Worm (Caenorhabditis elegans) whole organism, young adult: ENCODE measurements around the gene T22C8.6.

Source experiments
- Y79H2A.3 ChIP-seq: fragments of 200-800 bp; sonication (Bioruptor generic); conservative IDR thresholded peaks from 2 replicates; pipeline ENCODE4 v1.3.6; 2022; ENCODE audit warnings: missing genetic modification reagents, missing genetic modification characterization, missing compliant biosample characterization
- ceh-91 ChIP-seq: fragments of 200-800 bp; sonication (Bioruptor generic); IDR thresholded peaks from 2 replicates; pipeline ENCODE4 v1.3.6; 2022; ENCODE audit warnings: missing genetic modification reagents, missing genetic modification characterization, missing compliant biosample characterization
- him-1 ChIP-seq: sonication (generic microtip); optimal IDR thresholded peaks from 2 replicates; lab custom pipeline; 2016; ENCODE audit warnings: missing genotype, missing genetic modification reagents, missing genetic modification characterization, missing compliant biosample characterization
- lin-35 ChIP-seq, 3 experiments: fragments of 150-350 bp in 2 of 3; sonication (generic microtip) in 1 of 3; optimal IDR thresholded peaks; 2 replicates each; lab custom pipeline; 2014 to 2018; ENCODE audit warnings: missing biosample characterization in 3 of 3, missing genetic modification characterization in 3 of 3, missing genetic modification reagents in 3 of 3
- mes-4 ChIP-seq: sonication (generic microtip); optimal IDR thresholded peaks from 2 replicates; lab custom pipeline; 2016; ENCODE audit warnings: missing genotype, missing genetic modification characterization, missing compliant biosample characterization
- nfya-2 ChIP-seq: fragments of 200-800 bp; sonication (Bioruptor generic); IDR thresholded peaks from 2 replicates; pipeline ENCODE4 v1.3.6; 2022; ENCODE audit warnings: missing genetic modification reagents, missing genetic modification characterization, missing compliant biosample characterization
- nhr-27 ChIP-seq: fragments of 200-800 bp; sonication (Bioruptor generic); optimal IDR thresholded peaks from 2 replicates; lab custom pipeline; 2018; ENCODE audit warnings: mild to moderate bottlenecking, missing genetic modification characterization, moderate library complexity, missing compliant biosample characterization
- pha-4 ChIP-seq: fragments of 150-350 bp; sonication (generic microtip); optimal IDR thresholded peaks from 2 replicates; lab custom pipeline; 2014; ENCODE audit warnings: missing biosample characterization, missing genetic modification reagents, missing genetic modification characterization
- repo-1 ChIP-seq: sonication (generic microtip); optimal IDR thresholded peaks from 2 replicates; lab custom pipeline; 2017; ENCODE audit warnings: mild to moderate bottlenecking, missing genetic modification characterization, missing compliant biosample characterization
- sdz-38 ChIP-seq: sonication (generic microtip); optimal IDR thresholded peaks from 2 replicates; lab custom pipeline; 2016; ENCODE audit warnings: missing genotype, missing genetic modification characterization, missing compliant biosample characterization
- sea-2 ChIP-seq: fragments of 200-800 bp; sonication (Bioruptor generic); IDR thresholded peaks from 2 replicates; pipeline ENCODE4 v1.3.6; 2022; ENCODE audit warnings: missing genetic modification characterization, missing compliant biosample characterization
- tbx-9 ChIP-seq: sonication (generic microtip); optimal IDR thresholded peaks from 2 replicates; lab custom pipeline; 2016; ENCODE audit warnings: borderline replicate concordance, missing genetic modification characterization, inconsistent platforms, missing compliant biosample characterization
- unc-62 ChIP-seq: fragments of 150-350 bp; optimal IDR thresholded peaks from 2 replicates; lab custom pipeline; 2014; ENCODE audit warnings: missing biosample characterization, missing genetic modification reagents, missing genetic modification characterization
- ztf-26 ChIP-seq: sonication (generic microtip); optimal IDR thresholded peaks from 2 replicates; lab custom pipeline; 2017; ENCODE audit warnings: missing genetic modification characterization, missing compliant biosample characterization

DNA sequence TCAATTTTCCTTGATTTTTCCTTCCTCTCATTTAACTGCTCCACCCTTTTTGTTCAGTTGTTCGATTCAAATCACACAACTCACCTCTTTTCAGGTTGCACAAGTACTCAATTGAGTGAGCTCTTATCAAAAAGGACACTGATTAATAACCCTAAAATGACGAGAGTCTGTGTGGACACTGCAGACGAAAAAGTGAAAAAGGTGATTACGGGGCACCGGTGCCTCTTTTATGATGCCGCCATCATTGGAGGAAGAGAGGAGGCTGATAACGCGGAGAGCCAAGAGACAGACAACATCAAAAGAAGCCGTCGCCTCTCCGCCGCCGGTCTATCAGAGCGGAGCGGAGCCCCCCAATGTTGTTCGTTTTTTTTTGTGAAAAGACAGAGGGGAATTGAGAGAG lies 4.9 kb downstream of the T22C8.6 start, which contains the start of gene sptf-2:
- TF ChIP-seq nfya-2 (GFP tag; lab: Robert Waterston, UW) (no peak), nhr-27 (tag; lab: Kevin White, UChicago) (no peak), mes-4 (tag; lab: Kevin White, UChicago) (no peak), sdz-38 (tag; lab: Kevin White, UChicago) (no peak), him-1 (tag; lab: Kevin White, UChicago) (no peak), lin-35 (GFP tag; optimal IDR thresholded peaks at IDR 0.05; lab: Kevin White, UChicago) (no peak), unc-62 (GFP tag; lab: Kevin White, UChicago) (no peak), ztf-26 (tag; lab: Kevin White, UChicago) (no peak), Y79H2A.3 (no peak), tbx-9 (tag; lab: Kevin White, UChicago) (no peak), repo-1 (tag; lab: Kevin White, UChicago) (no peak), sea-2 (GFP tag; lab: Robert Waterston, UW) (no peak), ceh-91 (GFP tag; lab: Robert Waterston, UW) (no peak), pha-4 (tag; lab: Kevin White, UChicago) (no peak)
